Worm (Caenorhabditis elegans): ENCODE data around the gene baf-1.

baf-1 gene

ce11 chrIII:9434999-9435398 lies 32.3 kb upstream of the baf-1 start:
- TF ChIP-seq dsc-1 (tag; optimal IDR thresholded peaks at IDR 0.05) (no peak), nhr-71 (tag; optimal IDR thresholded peaks at IDR 0.05) (no peak), jun-1 (tag; optimal IDR thresholded peaks at IDR 0.05) (no peak), ceh-8 (GFP tag; optimal IDR thresholded peaks at IDR 0.05) (no peak), lin-15B (tag; optimal IDR thresholded peaks at IDR 0.05) (no peak), hlh-4 (tag; optimal IDR thresholded peaks at IDR 0.05) (no peak), ces-1 (GFP tag; optimal IDR thresholded peaks at IDR 0.05) (no peak), egl-13 (tag; optimal IDR thresholded peaks at IDR 0.05) (no peak), irx-1 (tag; optimal IDR thresholded peaks at IDR 0.05) (no peak), nhr-28 (tag; optimal IDR thresholded peaks at IDR 0.05) (no peak), C04F5.9 (tag; optimal IDR thresholded peaks at IDR 0.05) (no peak), nhr-12 (tag; optimal IDR thresholded peaks at IDR 0.05) (no peak), nhr-84 (tag; optimal IDR thresholded peaks at IDR 0.05) (no peak), ama-1 (optimal IDR thresholded peaks at IDR 0.05) (no peak), ztf-11 (tag; optimal IDR thresholded peaks at IDR 0.05) (no peak), dpl-1 (GFP tag; optimal IDR thresholded peaks at IDR 0.05) (no peak), nhr-90 (tag; optimal IDR thresholded peaks at IDR 0.05; ENCODE audit: poor library complexity) (no peak), alr-1 (tag; optimal IDR thresholded peaks at IDR 0.05; ENCODE audit: borderline replicate concordance) (no peak)

DNA sequence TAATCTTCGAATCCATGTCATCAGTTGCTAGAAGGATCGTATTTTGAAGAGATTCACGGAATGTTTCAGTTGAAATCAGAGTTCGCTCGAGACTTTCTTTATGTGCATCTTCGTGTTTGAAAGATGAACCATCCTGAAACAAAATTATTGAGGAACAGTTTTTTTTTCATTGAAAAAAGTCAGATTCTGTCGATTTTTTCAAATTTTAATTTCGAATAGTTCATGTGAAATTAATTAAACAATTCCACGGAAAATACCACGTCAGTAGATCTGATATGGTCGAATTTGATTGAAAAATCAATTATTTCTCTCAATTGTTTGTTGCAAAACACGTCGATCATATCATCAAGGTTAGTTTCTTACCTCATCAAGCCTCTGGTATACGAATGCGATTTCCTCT lies 27.9 kb upstream of the baf-1 start, which contains the start of gene F54C8.1:
Gene F54C8.1, plus strand, starts transcription at position 301 of the 400 bp plus-strand sequence.
- TF ChIP-seq tlp-1 (tag; optimal IDR thresholded peaks at IDR 0.05) (no peak), efl-1 (optimal IDR thresholded peaks at IDR 0.05) (no peak), efl-1 (GFP tag; optimal IDR thresholded peaks at IDR 0.05 in 1 of 2) (no peak), sox-4 (tag; optimal IDR thresholded peaks at IDR 0.05) (no peak), unc-30 (tag; optimal IDR thresholded peaks at IDR 0.05) (no peak), blmp-1 (tag; optimal IDR thresholded peaks at IDR 0.05) (no peak), egl-27 (tag; optimal IDR thresholded peaks at IDR 0.05) (no peak), ceh-88 (GFP tag; IDR thresholded peaks at IDR 0.05) (no peak), ceh-8 (GFP tag; optimal IDR thresholded peaks at IDR 0.05) (no peak), pax-3 (tag; optimal IDR thresholded peaks at IDR 0.05) (no peak), rnt-1 (tag; optimal IDR thresholded peaks at IDR 0.05) (no peak), elt-2 (tag; optimal IDR thresholded peaks at IDR 0.05) (no peak), lin-13 (GFP tag; optimal IDR thresholded peaks at IDR 0.05) (no peak), hlh-17 (GFP tag; optimal IDR thresholded peaks at IDR 0.05; ENCODE audit: borderline replicate concordance) (no peak), nhr-84 (tag; optimal IDR thresholded peaks at IDR 0.05) (no peak), lin-15B (tag; optimal IDR thresholded peaks at IDR 0.05) (no peak), nhr-47 (tag; optimal IDR thresholded peaks at IDR 0.05) (no peak), C16A3.4 (tag; optimal IDR thresholded peaks at IDR 0.05) (no peak)

DNA sequence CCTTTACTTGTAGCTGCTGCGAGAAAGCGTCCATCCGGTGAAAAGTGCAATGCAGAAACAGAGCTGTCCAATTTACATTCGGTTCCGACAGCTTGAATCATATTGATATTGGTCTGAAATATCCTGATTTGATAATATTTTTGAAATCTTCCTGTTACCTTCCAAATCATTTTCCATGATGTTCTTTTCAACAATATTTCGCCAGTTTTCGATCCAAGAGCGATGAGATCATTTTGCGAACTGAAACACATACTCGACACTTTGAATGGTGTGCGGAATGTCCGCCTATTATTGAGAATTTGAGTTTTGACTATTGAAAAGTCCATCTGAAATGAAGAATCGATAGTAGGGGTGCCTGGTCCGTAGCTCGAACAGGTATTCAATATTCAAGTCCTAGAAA lies 26.1 kb upstream of the baf-1 start, which contains the start of gene emb-30:
Gene emb-30, minus strand, starts transcription at position 328 of the 400 bp plus-strand sequence.
- TF ChIP-seq fkh-8 (tag; optimal IDR thresholded peaks at IDR 0.05): no peak
- peak; percentile 7 for TF ChIP-seq nhr-90 (tag; optimal IDR thresholded peaks at IDR 0.05; ENCODE audit: poor library complexity)
- peak; percentile 52 for TF ChIP-seq ama-1 (optimal IDR thresholded peaks at IDR 0.05)

DNA sequence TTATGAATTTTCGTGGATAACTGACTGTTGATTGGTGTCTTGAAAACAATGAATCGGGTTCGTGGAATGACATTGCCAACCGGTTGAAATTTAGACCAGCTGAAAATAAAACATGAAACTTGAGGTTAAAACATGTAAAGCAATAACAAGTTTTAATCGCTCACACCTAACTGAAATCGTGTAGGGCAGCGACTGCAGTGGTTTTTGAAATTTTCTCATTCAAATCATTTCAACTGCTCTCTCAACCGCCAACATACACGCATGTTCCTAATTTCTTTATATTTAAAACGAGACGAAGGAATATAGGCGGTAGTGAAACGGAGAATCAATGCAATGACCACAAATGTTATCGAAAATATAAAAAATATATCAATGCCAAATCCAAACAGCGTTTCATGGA lies 24.4 kb upstream of the baf-1 start:
- TF ChIP-seq ama-1 (optimal IDR thresholded peaks at IDR 0.05) (peak; percentile 36), ces-1 (GFP tag; optimal IDR thresholded peaks at IDR 0.05) (no peak)

- TF ChIP-seq ceh-82 (tag; optimal IDR thresholded peaks at IDR 0.05): peak; percentile 58 to 91 (median 81)
- no peak for TF ChIP-seq vab-15 (tag; optimal IDR thresholded peaks at IDR 0.05)
- no peak for TF ChIP-seq ceh-90 (tag; optimal IDR thresholded peaks at IDR 0.05)
- TF ChIP-seq zip-4 (GFP tag; optimal IDR thresholded peaks at IDR 0.05): peak; percentile 48
- TF ChIP-seq lsy-2 (tag; optimal IDR thresholded peaks at IDR 0.05): peak; percentile 92 to 96
- no peak for TF ChIP-seq pax-3 (tag; optimal IDR thresholded peaks at IDR 0.05)
- no peak for TF ChIP-seq alr-1 (tag; optimal IDR thresholded peaks at IDR 0.05; ENCODE audit: borderline replicate concordance)
- no peak for TF ChIP-seq pqm-1 (tag; optimal IDR thresholded peaks at IDR 0.05)
- TF ChIP-seq C16A3.4 (tag; optimal IDR thresholded peaks at IDR 0.05): peak; percentile 84
- TF ChIP-seq ceh-63 (GFP tag; optimal IDR thresholded peaks at IDR 0.05): no peak
- TF ChIP-seq efl-1 (optimal IDR thresholded peaks at IDR 0.05): peak; percentile 94 to 96
- peak; percentile 94 to 99 for TF ChIP-seq efl-1 (GFP tag; optimal IDR thresholded peaks at IDR 0.05 in 1 of 2)
- TF ChIP-seq nhr-76 (tag; optimal IDR thresholded peaks at IDR 0.05): no peak
- no peak for TF ChIP-seq nhr-12 (tag; optimal IDR thresholded peaks at IDR 0.05)
- TF ChIP-seq lin-14 (GFP tag; optimal IDR thresholded peaks at IDR 0.05): peak; percentile 88
- TF ChIP-seq elt-3 (tag; optimal IDR thresholded peaks at IDR 0.05): peak in 1 of 6 experiments; percentile 43
Measured at ce11 chrIII:9443417-9444027, 23.7 kb upstream of the baf-1 start, which contains the start of gene pir-2. TSS of gene pir-2 (minus strand) at chrIII:9443634.

Measured in whole organism, L1 larva.